Worm (Caenorhabditis elegans): Measurements from ENCODE around the gene lgc-50.

ce11 chrIII:7397196-7397595 lies 1.9 kb upstream of the lgc-50 start:
- TF ChIP-seq hlh-6 (tag; optimal IDR thresholded peaks at IDR 0.05), result no peak
- no peak for TF ChIP-seq npax-4 (tag; optimal IDR thresholded peaks at IDR 0.05)
- TF ChIP-seq pqm-1 (tag; optimal IDR thresholded peaks at IDR 0.05), result no peak
- no peak for TF ChIP-seq ama-1 (optimal IDR thresholded peaks at IDR 0.05)
- TF ChIP-seq fkh-10 (GFP tag; optimal IDR thresholded peaks at IDR 0.05), result no peak
